Worm (Caenorhabditis elegans) whole organism, L4/young adult: ENCODE results near the gene F47D12.3.

ENCODE experiments used
- W03F9.2 ChIP-seq: fragments of 150-350 bp; optimal IDR thresholded peaks from 2 replicates; lab custom pipeline; 2014; ENCODE audit warnings: missing biosample characterization, missing genetic modification characterization
- him-1 ChIP-seq: sonication (generic microtip); optimal IDR thresholded peaks from 2 replicates; lab custom pipeline; 2016; ENCODE audit warnings: missing genotype, missing genetic modification reagents, missing genetic modification characterization, missing compliant biosample characterization

DNA sequence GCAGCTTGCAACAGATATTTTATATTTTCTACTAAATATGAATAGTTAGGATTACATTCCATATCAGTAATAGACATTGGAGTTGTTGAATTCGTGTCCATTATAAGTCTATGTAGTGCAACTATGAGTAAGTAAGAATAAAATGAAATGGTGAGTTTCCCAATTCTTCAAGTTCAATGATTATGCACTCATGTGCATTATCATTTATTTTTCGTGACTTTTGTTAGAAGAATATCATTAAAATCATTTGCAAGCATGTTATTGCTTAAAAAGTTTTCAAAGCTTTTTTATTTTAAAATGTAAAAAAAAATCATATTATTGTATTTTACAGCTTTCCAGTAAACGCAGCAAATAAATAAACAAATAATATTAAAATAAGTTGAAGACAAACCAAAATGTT is 41.6 kb upstream of the F47D12.3 start, which contains the start of gene srg-9:
- TF ChIP-seq W03F9.2 (tag; lab: Kevin White, UChicago), result no peak
- no peak for TF ChIP-seq him-1 (tag; lab: Kevin White, UChicago)
